Worm (Caenorhabditis elegans): ENCODE data around the gene T10C6.6.

ce11 chrV:16075250-16075709 is 51.2 kb downstream of the T10C6.6 start, which contains the start of the genes F14H3.12 and srj-29:
- TF ChIP-seq lin-39 (tag; optimal IDR thresholded peaks at IDR 0.05) (no peak), lin-13 (GFP tag; optimal IDR thresholded peaks at IDR 0.05) (no peak), egl-27 (tag; optimal IDR thresholded peaks at IDR 0.05) (no peak), nhr-77 (tag; optimal IDR thresholded peaks at IDR 0.05) (no peak), nhr-11 (tag; optimal IDR thresholded peaks at IDR 0.05) (no peak), nhr-237 (tag; optimal IDR thresholded peaks at IDR 0.05) (no peak), nhr-12 (tag; optimal IDR thresholded peaks at IDR 0.05) (no peak), ama-1 (optimal IDR thresholded peaks at IDR 0.05) (no peak), unc-39 (tag; optimal IDR thresholded peaks at IDR 0.05) (no peak), aly-2 (tag; optimal IDR thresholded peaks at IDR 0.05) (no peak), ZK546.5 (tag; optimal IDR thresholded peaks at IDR 0.05) (no peak), nhr-25 (tag; optimal IDR thresholded peaks at IDR 0.05) (no peak)
